Fruit fly (Drosophila melanogaster) S2 (cell line): ENCODE results near the gene CG2767.

Experiments used
- CG8478 ChIP-seq: fragments of >200 bp; optimal IDR thresholded peaks from 2 replicates; lab custom pipeline; 2018
- CTCF ChIP-seq, 2 experiments: fragments of >200 bp; optimal IDR thresholded peaks; 2 replicates each; lab custom pipeline; 2018

DNA sequence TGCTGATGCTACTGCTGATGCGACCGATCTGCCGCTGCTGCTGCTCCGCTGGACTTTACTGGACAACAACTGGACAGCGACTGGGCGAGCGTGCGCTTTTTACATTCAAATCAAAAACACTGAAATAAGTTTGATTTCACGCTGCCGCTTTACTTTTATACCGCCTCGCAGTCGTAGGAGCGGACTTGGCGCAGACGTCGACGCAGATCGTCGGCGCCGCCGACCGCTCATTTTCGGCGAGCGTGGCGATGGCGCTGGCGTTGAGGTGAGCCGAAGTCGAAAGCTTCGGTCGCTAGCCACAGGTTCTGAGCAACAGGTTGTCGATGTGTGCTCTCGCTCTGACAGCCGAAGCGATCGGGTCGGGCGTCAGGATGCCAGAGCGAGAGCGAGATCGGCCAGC, 12.2 kb downstream of the CG2767 start, which contains the start of gene Elovl7:
- no peak for TF ChIP-seq CG8478 (lab: Kevin White, UChicago)
- no peak for TF ChIP-seq CTCF (optimal IDR thresholded peaks at IDR 0.05; lab: Kevin White, UChicago)
